Worm (Caenorhabditis elegans) whole organism, young adult: Measurements from ENCODE around the gene mfn-1.

ENCODE experiments used
- B0336.3 ChIP-seq: fragments of 200-800 bp; sonication (Bioruptor generic); IDR thresholded peaks from 2 replicates; pipeline ENCODE4 v1.3.6; 2022; ENCODE audit warnings: missing genetic modification characterization, missing compliant biosample characterization
- F39B2.1 ChIP-seq: fragments of 200-800 bp; sonication (Bioruptor generic); IDR thresholded peaks from 2 replicates; pipeline ENCODE4 v1.3.6; 2022; ENCODE audit warnings: missing genetic modification reagents, missing genetic modification characterization, missing compliant biosample characterization
- F57A8.1 ChIP-seq: fragments of 200-800 bp; sonication (Bioruptor generic); optimal IDR thresholded peaks from 2 replicates; lab custom pipeline; 2018; ENCODE audit warnings: mild to moderate bottlenecking, missing genetic modification characterization, moderate library complexity, missing compliant biosample characterization
- F57C9.4 ChIP-seq: sonication (generic microtip); optimal IDR thresholded peaks from 2 replicates; lab custom pipeline; 2017; ENCODE audit warnings: mild to moderate bottlenecking, missing genetic modification characterization, missing compliant biosample characterization
- Y53F4B.3 ChIP-seq: fragments of 200-800 bp; sonication (Bioruptor generic); IDR thresholded peaks from 2 replicates; pipeline ENCODE4 v1.3.6; 2022; ENCODE audit warnings: missing genetic modification reagents, missing genetic modification characterization, missing compliant biosample characterization
- ZK185.1 ChIP-seq: sonication (generic microtip); optimal IDR thresholded peaks from 2 replicates; lab custom pipeline; 2016; ENCODE audit warnings: mild to moderate bottlenecking, missing genetic modification characterization, missing compliant biosample characterization; ENCODE audit not compliant: poor library complexity, severe bottlenecking
- aptf-3 ChIP-seq: fragments of 200-800 bp; sonication (Bioruptor generic); IDR thresholded peaks from 2 replicates; pipeline ENCODE4 v1.3.6; 2022; ENCODE audit warnings: missing genetic modification characterization, missing compliant biosample characterization
- attf-5 ChIP-seq: fragments of 200-800 bp; sonication (Bioruptor generic); optimal IDR thresholded peaks from 2 replicates; lab custom pipeline; 2018; ENCODE audit warnings: mild to moderate bottlenecking, missing genetic modification characterization, missing compliant biosample characterization
- attf-6 ChIP-seq: fragments of 200-800 bp; sonication (Bioruptor generic); IDR thresholded peaks from 2 replicates; pipeline ENCODE4 v1.3.6; 2022; ENCODE audit warnings: missing genetic modification reagents, missing genetic modification characterization, missing compliant biosample characterization
- bed-2 ChIP-seq: fragments of 200-800 bp; sonication (Bioruptor generic); IDR thresholded peaks from 2 replicates; pipeline ENCODE4 v1.3.6; 2022; ENCODE audit warnings: missing genetic modification reagents, missing genetic modification characterization, missing compliant biosample characterization
- cebp-1 ChIP-seq, 2 experiments: fragments of 200-800 bp in 1 of 2; sonication (Bioruptor generic) in 1 of 2; sonication (generic microtip) in 1 of 2; IDR thresholded peaks in 1 of 2; optimal IDR thresholded peaks in 1 of 2; 2 replicates each; pipeline versions ENCODE4 v1.3.6 to Lab custom; 2017 to 2022; ENCODE audit warnings: missing compliant biosample characterization in 2 of 2, missing genetic modification characterization in 2 of 2, mild to moderate bottlenecking in 1 of 2, missing genetic modification reagents in 1 of 2, moderate library complexity in 1 of 2
- cebp-2 ChIP-seq: fragments of 200-800 bp; sonication (Bioruptor generic); IDR thresholded peaks from 2 replicates; pipeline ENCODE4 v1.3.6; 2022; ENCODE audit warnings: missing genetic modification characterization, missing compliant biosample characterization
- egl-18 ChIP-seq: fragments of 200-800 bp; sonication (Bioruptor generic); IDR thresholded peaks from 2 replicates; pipeline ENCODE4 v1.3.6; 2022; ENCODE audit warnings: missing genetic modification reagents, missing genetic modification characterization, missing compliant biosample characterization
- ets-4 ChIP-seq: fragments of 200-800 bp; sonication (Bioruptor generic); optimal IDR thresholded peaks from 2 replicates; lab custom pipeline; 2018; ENCODE audit warnings: mild to moderate bottlenecking, missing genetic modification characterization, missing compliant biosample characterization
- gei-17 ChIP-seq: fragments of 200-800 bp; sonication (Bioruptor generic); optimal IDR thresholded peaks from 2 replicates; lab custom pipeline; 2018; ENCODE audit warnings: mild to moderate bottlenecking, missing genetic modification characterization, missing compliant biosample characterization
- hlh-12 ChIP-seq: sonication (generic microtip); optimal IDR thresholded peaks from 2 replicates; lab custom pipeline; 2016; ENCODE audit warnings: missing genetic modification characterization, missing compliant biosample characterization
- hmg-1.2 ChIP-seq: fragments of 200-800 bp; sonication (Bioruptor generic); IDR thresholded peaks from 2 replicates; pipeline ENCODE4 v1.3.6; 2022; ENCODE audit warnings: missing genetic modification reagents, missing genetic modification characterization, missing compliant biosample characterization
- hrde-1 ChIP-seq: sonication (generic microtip); optimal IDR thresholded peaks from 2 replicates; lab custom pipeline; 2016; ENCODE audit warnings: missing genetic modification characterization, mild to moderate bottlenecking, missing compliant biosample characterization, moderate library complexity, missing genotype, missing genetic modification reagents, borderline replicate concordance
- lin-40 ChIP-seq: sonication (generic microtip); optimal IDR thresholded peaks from 2 replicates; lab custom pipeline; 2016; ENCODE audit warnings: missing genetic modification characterization, mild to moderate bottlenecking, missing compliant biosample characterization, missing genotype, missing genetic modification reagents
- lin-54 ChIP-seq: fragments of 200-800 bp; sonication (Bioruptor generic); optimal IDR thresholded peaks from 2 replicates; lab custom pipeline; 2018; ENCODE audit warnings: mild to moderate bottlenecking, missing genetic modification characterization, missing compliant biosample characterization
- madf-8 ChIP-seq: fragments of 200-800 bp; sonication (Bioruptor generic); conservative IDR thresholded peaks from 2 replicates; pipeline ENCODE4 v1.3.6; 2022; ENCODE audit warnings: missing genetic modification reagents, missing genetic modification characterization, missing compliant biosample characterization
- nfyb-1 ChIP-seq: fragments of 200-800 bp; sonication (Bioruptor generic); IDR thresholded peaks from 2 replicates; pipeline ENCODE4 v1.3.6; 2022; ENCODE audit warnings: missing genetic modification reagents, missing genetic modification characterization, missing compliant biosample characterization
- nhr-120 ChIP-seq: fragments of 200-800 bp; sonication (Bioruptor generic); IDR thresholded peaks from 2 replicates; pipeline ENCODE4 v1.3.6; 2022; ENCODE audit warnings: missing genetic modification characterization, missing compliant biosample characterization
- nhr-80 ChIP-seq: sonication (generic microtip); optimal IDR thresholded peaks from 2 replicates; lab custom pipeline; 2016; ENCODE audit warnings: missing genetic modification characterization, missing compliant biosample characterization
- pha-4 ChIP-seq: fragments of 150-350 bp; sonication (generic microtip); optimal IDR thresholded peaks from 2 replicates; lab custom pipeline; 2014; ENCODE audit warnings: missing biosample characterization, missing genetic modification reagents, missing genetic modification characterization
- rcor-1 ChIP-seq: fragments of 200-800 bp; sonication (Bioruptor generic); IDR thresholded peaks from 2 replicates; pipeline ENCODE4 v1.3.6; 2022; ENCODE audit warnings: missing genetic modification reagents, missing genetic modification characterization, missing compliant biosample characterization
- snpc-1.3 ChIP-seq: sonication (generic microtip); optimal IDR thresholded peaks from 2 replicates; lab custom pipeline; 2017; ENCODE audit warnings: missing genetic modification characterization, mild to moderate bottlenecking, missing compliant biosample characterization, antibody characterized with exemption, moderate library complexity, missing genotype, missing genetic modification reagents; ENCODE audit not compliant: insufficient read depth
- snpc-3.4 ChIP-seq: sonication (generic microtip); optimal IDR thresholded peaks from 2 replicates; lab custom pipeline; 2017; ENCODE audit warnings: missing genetic modification characterization, mild to moderate bottlenecking, missing compliant biosample characterization, antibody characterized with exemption, moderate library complexity, missing genotype, missing genetic modification reagents
- tlf-1 ChIP-seq: fragments of 200-800 bp; sonication (Bioruptor generic); optimal IDR thresholded peaks from 2 replicates; lab custom pipeline; 2018; ENCODE audit warnings: mild to moderate bottlenecking, missing genetic modification characterization, missing compliant biosample characterization
- zim-3 ChIP-seq: sonication (generic microtip); optimal IDR thresholded peaks from 2 replicates; lab custom pipeline; 2017; ENCODE audit warnings: mild to moderate bottlenecking, missing genetic modification characterization, moderate library complexity, missing compliant biosample characterization
- ztf-22 ChIP-seq: fragments of 200-800 bp; sonication (Bioruptor generic); optimal IDR thresholded peaks from 2 replicates; lab custom pipeline; 2018; ENCODE audit warnings: mild to moderate bottlenecking, missing genetic modification characterization, moderate library complexity, missing compliant biosample characterization
- ztf-3 ChIP-seq: fragments of 200-800 bp; sonication (Bioruptor generic); optimal IDR thresholded peaks from 2 replicates; lab custom pipeline; 2018; ENCODE audit warnings: mild to moderate bottlenecking, missing genetic modification characterization, missing compliant biosample characterization

Gene mfn-1

ce11 chrII:11495307-11495706 lies 23.5 kb upstream of the mfn-1 start, which contains the start of the genes ooc-3 and B0334.4:
Gene ooc-3 (minus strand): TSS chrII:11495321.
Gene B0334.4 (plus strand): TSS chrII:11495692.
- TF ChIP-seq cebp-1 (GFP tag; IDR thresholded peaks at IDR 0.05; lab: Robert Waterston, UW) (peak; percentile 53; the same call in 1 of the 2 replicates), cebp-1 (tag; optimal IDR thresholded peaks at IDR 0.05; lab: Kevin White, UChicago) (peak; percentile 91), attf-5 (no peak), aptf-3 (GFP tag; lab: Robert Waterston, UW) (no peak)

ce11 chrII:11492843-11493242 lies 21.0 kb upstream of the mfn-1 start, which contains the start of gene hacl-1:
Gene hacl-1 (minus strand): TSS chrII:11492963.
- TF ChIP-seq snpc-1.3 (no peak), ets-4 (GFP tag; lab: Kevin White, UChicago) (no peak), F39B2.1 (GFP tag; lab: Robert Waterston, UW) (no peak), ztf-22 (no peak), lin-40 (tag; lab: Kevin White, UChicago) (peak; percentile 9), nfyb-1 (0 out of 2 replicates have a peak, but pooled peaks have one; percentile 15), nhr-80 (tag; lab: Kevin White, UChicago) (peak; percentile 21), ztf-3 (no peak), ZK185.1 (tag; lab: Kevin White, UChicago) (no peak), hrde-1 (tag; lab: Kevin White, UChicago) (no peak), zim-3 (tag; lab: Kevin White, UChicago) (no peak), lin-54 (GFP tag; lab: Kevin White, UChicago) (peak; percentile 6), F57C9.4 (tag; lab: Kevin White, UChicago) (no peak), attf-6 (GFP tag; lab: Robert Waterston, UW) (no peak)

- TF ChIP-seq madf-8 (GFP tag; lab: Robert Waterston, UW): no peak
These were observed 16.2 kb upstream of the mfn-1 start, which contains the start of gene B0334.13 for ce11 chrII:11487999-11488398. Gene B0334.13 (plus strand): TSS chrII:11488299.

ce11 chrII:11486698-11487234 lies 14.9 kb upstream of the mfn-1 start, which contains the start of gene ttr-18:
Gene ttr-18 (minus strand): TSS chrII:11486748.
- TF ChIP-seq rcor-1 (GFP tag; lab: Robert Waterston, UW): no peak
- TF ChIP-seq bed-2 (GFP tag; lab: Robert Waterston, UW): no peak
- TF ChIP-seq hmg-1.2 (GFP tag; lab: Robert Waterston, UW): peak; percentile 47; the same call in 1 of the 2 replicates

ce11 chrII:11485200-11485599 lies 13.4 kb upstream of the mfn-1 start, which contains the start of gene twk-5:
Gene twk-5 (minus strand): TSS chrII:11485300.
- TF ChIP-seq hlh-12 (tag; lab: Kevin White, UChicago) (no peak), madf-8 (GFP tag; lab: Robert Waterston, UW) (no peak), Y53F4B.3 (GFP tag; lab: Robert Waterston, UW) (no peak), zim-3 (tag; lab: Kevin White, UChicago) (no peak), gei-17 (no peak), F57A8.1 (GFP tag; lab: Kevin White, UChicago) (no peak), snpc-3.4 (tag; lab: Kevin White, UChicago) (no peak), cebp-2 (GFP tag; lab: Robert Waterston, UW) (no peak), ZK185.1 (tag; lab: Kevin White, UChicago) (no peak), cebp-1 (GFP tag; IDR thresholded peaks at IDR 0.05; lab: Robert Waterston, UW) (no peak), cebp-1 (tag; optimal IDR thresholded peaks at IDR 0.05; lab: Kevin White, UChicago) (no peak), ztf-3 (no peak), ets-4 (GFP tag; lab: Kevin White, UChicago) (no peak), hrde-1 (tag; lab: Kevin White, UChicago) (no peak), tlf-1 (no peak), egl-18 (no peak), nhr-120 (GFP tag; lab: Robert Waterston, UW) (no peak), pha-4 (tag; lab: Kevin White, UChicago) (no peak), B0336.3 (GFP tag; lab: Robert Waterston, UW) (no peak), hmg-1.2 (GFP tag; lab: Robert Waterston, UW) (no peak)
